Worm (Caenorhabditis elegans): ENCODE data around the gene ilkp-1.
A peak's percentile ranks its signal among the peaks of the same experiment; 100 is the strongest.

The ilkp-1 gene

ce11 chrII:11050678-11051077 lies 623 bp downstream of the ilkp-1 start (continued):
- TF ChIP-seq egl-18 (GFP tag; IDR thresholded peaks at IDR 0.05) (no peak), Y95B8A.8 (GFP tag; IDR thresholded peaks at IDR 0.05) (no peak), lin-35 (GFP tag; optimal IDR thresholded peaks at IDR 0.05) (no peak), athp-1 (tag; optimal IDR thresholded peaks at IDR 0.05) (peak; percentile 66), mes-4 (tag; optimal IDR thresholded peaks at IDR 0.05) (no peak), madf-3 (GFP tag; IDR thresholded peaks at IDR 0.05) (peak; percentile 58; the same call in 1 of the 2 replicates), mel-28 (tag; optimal IDR thresholded peaks at IDR 0.05; ENCODE audit: borderline replicate concordance) (no peak), ceh-40 (GFP tag; IDR thresholded peaks at IDR 0.05) (no peak), madf-6 (GFP tag; IDR thresholded peaks at IDR 0.05) (peak; percentile 98), ekl-4 (GFP tag; IDR thresholded peaks at IDR 0.05) (0 out of 2 replicates have a peak, but pooled peaks have one; percentile 41), F57C9.4 (tag; optimal IDR thresholded peaks at IDR 0.05) (no peak), F55B11.4 (tag; optimal IDR thresholded peaks at IDR 0.05; ENCODE audit: borderline replicate concordance, insufficient read depth) (no peak), snpc-1.1 (tag; optimal IDR thresholded peaks at IDR 0.05; ENCODE audit: insufficient read depth) (peak; percentile 37), unc-130 (GFP tag; optimal IDR thresholded peaks at IDR 0.05) (no peak), nhr-27 (tag; optimal IDR thresholded peaks at IDR 0.05) (no peak), ztf-28 (GFP tag; IDR thresholded peaks at IDR 0.05) (no peak), dpff-1 (tag; optimal IDR thresholded peaks at IDR 0.05) (no peak), ets-4 (GFP tag; optimal IDR thresholded peaks at IDR 0.05) (no peak), somi-1 (GFP tag; optimal IDR thresholded peaks at IDR 0.05) (no peak), lin-54 (GFP tag; optimal IDR thresholded peaks at IDR 0.05) (peak; percentile 75), madf-8 (GFP tag; conservative IDR thresholded peaks at IDR 0.05) (peak; percentile 94), efl-1 (GFP tag; optimal IDR thresholded peaks at IDR 0.05) (peak; percentile 71), attf-5 (GFP tag; optimal IDR thresholded peaks at IDR 0.05) (no peak), Y56A3A.18 (GFP tag; IDR thresholded peaks at IDR 0.05) (no peak), T07F8.4 (tag; optimal IDR thresholded peaks at IDR 0.05) (no peak), K12H6.12 (tag; optimal IDR thresholded peaks at IDR 0.05) (no peak), dox-1 (GFP tag; IDR thresholded peaks at IDR 0.05) (peak; percentile 53; the same call in 1 of the 2 replicates), lin-40 (tag; optimal IDR thresholded peaks at IDR 0.05) (no peak), lin-26 (GFP tag; IDR thresholded peaks at IDR 0.05) (no peak), ztf-22 (GFP tag; optimal IDR thresholded peaks at IDR 0.05) (no peak), snpc-3.4 (tag; optimal IDR thresholded peaks at IDR 0.05) (peak; percentile 63), ZK185.1 (tag; optimal IDR thresholded peaks at IDR 0.05; ENCODE audit: poor library complexity, severe bottlenecking) (no peak), hmg-20 (GFP tag; IDR thresholded peaks at IDR 0.05) (no peak), unc-62 (GFP tag; optimal IDR thresholded peaks at IDR 0.05) (no peak), let-526 (GFP tag; IDR thresholded peaks at IDR 0.05) (no peak), ztf-25 (GFP tag; IDR thresholded peaks at IDR 0.05) (no peak), die-1 (tag; optimal IDR thresholded peaks at IDR 0.05) (no peak), hmg-1.2 (GFP tag; IDR thresholded peaks at IDR 0.05) (no peak; the same call in 1 of the 2 replicates), ztf-26 (tag; optimal IDR thresholded peaks at IDR 0.05) (no peak), F10E7.11 (tag; optimal IDR thresholded peaks at IDR 0.05) (no peak), lir-1 (GFP tag; conservative IDR thresholded peaks at IDR 0.05) (no peak), sdz-38 (tag; optimal IDR thresholded peaks at IDR 0.05) (no peak), fkh-3 (tag; optimal IDR thresholded peaks at IDR 0.05) (no peak), akir-1 (GFP tag; optimal IDR thresholded peaks at IDR 0.05) (no peak), B0019.2 (GFP tag; conservative IDR thresholded peaks at IDR 0.05) (peak; percentile 82), C17E4.6 (GFP tag; IDR thresholded peaks at IDR 0.05) (no peak), K11D2.4 (GFP tag; IDR thresholded peaks at IDR 0.05) (no peak), rpc-1 (optimal IDR thresholded peaks at IDR 0.05) (no peak), rpc-1 (tag; optimal IDR thresholded peaks at IDR 0.05) (no peak), ceh-79 (tag; optimal IDR thresholded peaks at IDR 0.05) (no peak)

Measured in whole organism, young adult.